Fruit fly (Drosophila melanogaster): ENCODE results near the gene klg.

The klg gene

dm6 chr3R:22899041-22899440 is at the start of gene klg:
TSS of gene klg (plus strand) at chr3R:22899284.
- TF ChIP-seq CG15710 (tag; optimal IDR thresholded peaks at IDR 0.05) (no peak), Pif1B (GFP tag; optimal IDR thresholded peaks at IDR 0.05) (no peak), CG4496 (GFP tag; IDR thresholded peaks at IDR 0.05) (peak; percentile 56; the same call in 1 of the 3 replicates)

DNA sequence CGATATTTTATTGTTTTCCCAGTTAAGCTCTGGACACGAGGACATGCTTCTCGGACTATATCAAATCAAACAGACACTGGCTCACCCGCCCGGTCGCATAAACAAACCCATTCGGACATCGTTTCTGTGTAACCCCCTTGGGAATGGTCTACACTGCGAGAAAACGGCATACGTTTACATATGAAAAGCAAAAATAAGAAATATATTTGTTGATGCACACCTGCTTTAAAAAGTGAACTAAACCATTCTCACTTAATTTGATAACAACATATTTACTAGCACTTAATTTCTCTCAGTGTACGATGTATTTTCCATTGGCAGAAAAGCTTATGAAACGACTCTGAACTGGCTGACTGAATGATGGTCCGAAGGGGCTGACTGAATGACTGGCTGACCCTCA is 37.1 kb upstream of the klg start:
- TF ChIP-seq CG4496 (GFP tag; IDR thresholded peaks at IDR 0.05) (no peak), EcR (GFP tag; optimal IDR thresholded peaks at IDR 0.05) (no peak), CG14655 (GFP tag; optimal IDR thresholded peaks at IDR 0.05) (no peak), CG15710 (tag; optimal IDR thresholded peaks at IDR 0.05) (peak; percentile 7), CG9948 (tag; optimal IDR thresholded peaks at IDR 0.05) (no peak), CG8159 (tag; optimal IDR thresholded peaks at IDR 0.05) (peak; percentile 21), Pif1A (GFP tag; optimal IDR thresholded peaks at IDR 0.05) (no peak)

dm6 chr3R:22877610-22878009 is 21.5 kb upstream of the klg start:
- TF ChIP-seq gl (tag; optimal IDR thresholded peaks at IDR 0.05): no peak
- no peak for TF ChIP-seq EcR (GFP tag; optimal IDR thresholded peaks at IDR 0.05)
- TF ChIP-seq CG34367 (tag; optimal IDR thresholded peaks at IDR 0.05): no peak
- no peak for TF ChIP-seq D1 (tag; optimal IDR thresholded peaks at IDR 0.05)
- TF ChIP-seq CG4496 (GFP tag; IDR thresholded peaks at IDR 0.05): no peak
- no peak for TF ChIP-seq CG13204 (GFP tag; optimal IDR thresholded peaks at IDR 0.05)
- TF ChIP-seq fd96Ca (GFP tag; IDR thresholded peaks at IDR 0.05): no peak
- TF ChIP-seq CG9948 (tag; optimal IDR thresholded peaks at IDR 0.05): no peak
- TF ChIP-seq CG32121 (GFP tag; IDR thresholded peaks at IDR 0.05): no peak
- TF ChIP-seq Pif1A (GFP tag; optimal IDR thresholded peaks at IDR 0.05): no peak

DNA sequence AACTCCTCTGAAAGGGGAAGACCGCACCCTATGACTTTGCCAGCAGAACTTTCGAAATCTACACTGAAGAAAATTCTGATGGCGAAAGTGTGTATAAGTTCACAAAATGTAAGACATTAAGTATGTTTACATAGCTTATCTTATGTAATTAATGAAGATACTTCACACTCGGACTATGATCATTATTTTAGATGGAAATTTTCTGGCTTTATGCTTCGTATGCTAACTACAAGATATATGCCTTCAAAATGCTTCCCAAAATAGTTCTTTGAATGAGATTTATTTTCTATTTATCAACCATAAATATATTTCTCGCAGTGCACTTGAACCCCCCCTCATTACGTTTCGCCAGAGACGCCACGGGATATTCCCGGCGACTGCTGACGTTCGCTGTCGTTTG is 20.7 kb upstream of the klg start:
- TF ChIP-seq CG8159 (tag; optimal IDR thresholded peaks at IDR 0.05) (no peak), Pif1B (GFP tag; optimal IDR thresholded peaks at IDR 0.05) (no peak), CG17806 (tag; optimal IDR thresholded peaks at IDR 0.05) (no peak), Ets98B (GFP tag; IDR thresholded peaks at IDR 0.05) (no peak), CG9948 (tag; optimal IDR thresholded peaks at IDR 0.05) (no peak), Snoo (tag; optimal IDR thresholded peaks at IDR 0.05) (no peak), CG10348 (GFP tag; IDR thresholded peaks at IDR 0.05) (no peak), D1 (tag; optimal IDR thresholded peaks at IDR 0.05) (no peak), gl (tag; optimal IDR thresholded peaks at IDR 0.05) (no peak), CG14655 (GFP tag; optimal IDR thresholded peaks at IDR 0.05) (no peak)

- TF ChIP-seq Pif1B (GFP tag; optimal IDR thresholded peaks at IDR 0.05) (no peak), fd96Ca (GFP tag; IDR thresholded peaks at IDR 0.05) (no peak), CG32121 (GFP tag; IDR thresholded peaks at IDR 0.05) (no peak), EcR (GFP tag; optimal IDR thresholded peaks at IDR 0.05) (no peak), CG15710 (tag; optimal IDR thresholded peaks at IDR 0.05) (no peak), CG8301 (tag; optimal IDR thresholded peaks at IDR 0.05) (no peak), CG8159 (tag; optimal IDR thresholded peaks at IDR 0.05) (no peak), CG14655 (GFP tag; optimal IDR thresholded peaks at IDR 0.05) (no peak), rn (GFP tag; IDR thresholded peaks at IDR 0.05) (no peak), CG12605 (GFP tag; IDR thresholded peaks at IDR 0.05) (no peak), CG17806 (tag; optimal IDR thresholded peaks at IDR 0.05) (no peak), CG4496 (GFP tag; IDR thresholded peaks at IDR 0.05) (no peak), CG10348 (GFP tag; IDR thresholded peaks at IDR 0.05) (no peak), Pif1A (GFP tag; optimal IDR thresholded peaks at IDR 0.05) (no peak), CG13204 (GFP tag; optimal IDR thresholded peaks at IDR 0.05) (no peak), CG9948 (tag; optimal IDR thresholded peaks at IDR 0.05) (no peak), Ets98B (GFP tag; IDR thresholded peaks at IDR 0.05) (no peak), gl (tag; optimal IDR thresholded peaks at IDR 0.05) (no peak), D1 (tag; optimal IDR thresholded peaks at IDR 0.05) (no peak), CG34367 (tag; optimal IDR thresholded peaks at IDR 0.05) (no peak)
Measured at dm6 chr3R:22886832-22887231, 12.3 kb upstream of the klg start.

- TF ChIP-seq CG14655 (GFP tag; optimal IDR thresholded peaks at IDR 0.05): no peak
Measured at dm6 chr3R:22889302-22889701, 9.8 kb upstream of the klg start.

DNA sequence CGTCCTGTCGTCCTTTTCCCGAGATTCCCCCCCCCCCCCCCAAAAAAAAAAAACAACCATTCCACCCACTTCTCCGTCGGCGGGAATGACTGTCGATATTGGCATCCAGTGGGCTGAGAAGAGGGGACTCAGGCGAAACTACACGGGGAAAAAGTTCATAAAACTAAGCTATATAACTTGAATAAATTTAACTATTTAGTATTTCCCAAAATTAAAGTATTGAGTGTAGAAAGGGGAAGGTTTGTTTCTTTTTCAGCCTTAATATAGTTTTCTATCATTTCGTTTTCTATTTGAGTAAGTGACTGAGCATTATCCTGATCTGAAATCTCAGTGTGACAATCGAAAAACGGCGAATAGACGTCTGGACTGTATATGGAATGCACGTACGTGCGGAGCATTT is 7.4 kb upstream of the klg start:
- TF ChIP-seq CG17806 (tag; optimal IDR thresholded peaks at IDR 0.05): no peak

- TF ChIP-seq CG9948 (tag; optimal IDR thresholded peaks at IDR 0.05) (no peak), CG34367 (tag; optimal IDR thresholded peaks at IDR 0.05) (no peak), EcR (GFP tag; optimal IDR thresholded peaks at IDR 0.05) (no peak), Pif1B (GFP tag; optimal IDR thresholded peaks at IDR 0.05) (no peak), fd96Ca (GFP tag; IDR thresholded peaks at IDR 0.05) (no peak)
Measured at dm6 chr3R:22895335-22895734, 3.7 kb upstream of the klg start.
